Fruit fly (Drosophila melanogaster) whole organism, embryonic: ENCODE measurements around the gene wdn.
A peak's percentile ranks its signal among the peaks of the same experiment; 100 is the strongest.

Experiments
- Adf1 ChIP-seq: fragments of 200-800 bp; sonication (Bioruptor generic); IDR thresholded peaks from 2 replicates; pipeline ENCODE4 v1.3.6; 2022; ENCODE audit warnings: missing biosample characterization, missing genetic modification characterization
- Antp ChIP-seq: fragments of 200-800 bp; sonication (Bioruptor generic); optimal IDR thresholded peaks from 3 replicates; lab custom pipeline; 2016; ENCODE audit warnings: missing biosample characterization, missing genetic modification characterization
- CG10543 ChIP-seq: fragments of 200-800 bp; sonication (Bioruptor generic); optimal IDR thresholded peaks from 3 replicates; lab custom pipeline; 2017; ENCODE audit warnings: missing biosample characterization, mild to moderate bottlenecking, missing genetic modification characterization, moderate library complexity
- CG10654 ChIP-seq: fragments of 200-800 bp; sonication (Bioruptor generic); optimal IDR thresholded peaks from 2 replicates; lab custom pipeline; 2016; ENCODE audit warnings: missing biosample characterization, missing genetic modification characterization
- CG11093 ChIP-seq: fragments of 200-800 bp; sonication (Bioruptor generic); IDR thresholded peaks from 3 replicates; pipeline ENCODE4 v1.3.6; 2022; ENCODE audit warnings: missing biosample characterization, missing genetic modification characterization
- CG11696 ChIP-seq: fragments of 200-800 bp; sonication (Bioruptor generic); IDR thresholded peaks from 2 replicates; pipeline ENCODE4 v1.3.6; 2022; ENCODE audit warnings: missing biosample characterization, missing genetic modification characterization
- CG12104 ChIP-seq: fragments of 200-800 bp; sonication (Bioruptor generic); optimal IDR thresholded peaks from 3 replicates; lab custom pipeline; 2016; ENCODE audit warnings: missing biosample characterization, missing genetic modification characterization
- CG12391 ChIP-seq: fragments of 200-800 bp; sonication (Bioruptor generic); optimal IDR thresholded peaks from 3 replicates; lab custom pipeline; 2018; ENCODE audit warnings: missing biosample characterization, mild to moderate bottlenecking, missing genetic modification characterization, moderate library complexity
- CG14860 ChIP-seq: fragments of 200-800 bp; sonication (Bioruptor generic); IDR thresholded peaks from 3 replicates; pipeline ENCODE4 v1.3.6; 2022; ENCODE audit warnings: missing biosample characterization, missing genetic modification characterization; ENCODE audit not compliant: partially characterized antibody
- CG16813 ChIP-seq: fragments of 200-800 bp; sonication (Bioruptor generic); IDR thresholded peaks from 3 replicates; pipeline ENCODE4 v1.3.6; 2022; ENCODE audit warnings: missing biosample characterization, missing genetic modification characterization; ENCODE audit not compliant: partially characterized antibody
- CG6683 ChIP-seq: fragments of 200-800 bp; sonication (Bioruptor generic); optimal IDR thresholded peaks from 2 replicates; lab custom pipeline; 2017; ENCODE audit warnings: missing biosample characterization, mild to moderate bottlenecking, missing genetic modification characterization, missing genetic modification reagents
- CG8944 ChIP-seq: fragments of 200-800 bp; sonication (Bioruptor generic); optimal IDR thresholded peaks from 3 replicates; lab custom pipeline; 2016; ENCODE audit warnings: missing biosample characterization, missing genetic modification characterization
- Dad ChIP-seq: fragments of 200-800 bp; sonication (Bioruptor generic); optimal IDR thresholded peaks from 3 replicates; lab custom pipeline; 2016; ENCODE audit warnings: missing biosample characterization, missing genetic modification characterization
- Deaf1 ChIP-seq: fragments of 200-800 bp; optimal IDR thresholded peaks from 3 replicates; lab custom pipeline; 2019; ENCODE audit warnings: missing biosample characterization, mild to moderate bottlenecking, missing genetic modification characterization, moderate library complexity
- Hr78 ChIP-seq, 2 experiments: fragments of 200-800 bp in 1 of 2; fragments of >200 bp in 1 of 2; sonication (Bioruptor generic) in 1 of 2; optimal IDR thresholded peaks; 2 replicates each; lab custom pipeline; 2017 to 2019; ENCODE audit warnings: missing biosample characterization in 2 of 2, missing genetic modification characterization in 2 of 2, mild to moderate bottlenecking in 1 of 2, moderate library complexity in 1 of 2
- Lpt ChIP-seq: fragments of >200 bp; optimal IDR thresholded peaks from 2 replicates; lab custom pipeline; 2018; ENCODE audit warnings: missing biosample characterization, missing genetic modification characterization
- MESR4 ChIP-seq: fragments of 200-800 bp; sonication (Bioruptor generic); optimal IDR thresholded peaks from 2 replicates; lab custom pipeline; 2018; ENCODE audit warnings: missing biosample characterization, mild to moderate bottlenecking, missing genetic modification characterization, moderate library complexity
- Mad ChIP-seq: fragments of 200-800 bp; sonication (Bioruptor generic); optimal IDR thresholded peaks from 2 replicates; lab custom pipeline; 2016; ENCODE audit warnings: missing biosample characterization, missing genetic modification characterization
- Med ChIP-seq: fragments of 200-800 bp; sonication (Bioruptor generic); peaks from one replicate; lab custom pipeline; 2016; ENCODE audit warnings: missing biosample characterization, missing genetic modification characterization, mild to moderate bottlenecking, inconsistent platforms, moderate library complexity
- NK7.1 ChIP-seq: fragments of 200-800 bp; sonication (Bioruptor generic); optimal IDR thresholded peaks from 3 replicates; lab custom pipeline; 2016; ENCODE audit warnings: missing biosample characterization, missing genetic modification characterization
- Nf-YB ChIP-seq: fragments of 200-800 bp; sonication (Bioruptor generic); optimal IDR thresholded peaks from 3 replicates; lab custom pipeline; 2019; ENCODE audit warnings: missing biosample characterization, mild to moderate bottlenecking, missing genetic modification characterization, moderate library complexity
- Poxn ChIP-seq: fragments of 200-800 bp; sonication (Bioruptor generic); IDR thresholded peaks from 2 replicates; pipeline ENCODE4 v1.3.6; 2022; ENCODE audit warnings: missing biosample characterization, missing genetic modification characterization
- Ptx1 ChIP-seq: fragments of 200-800 bp; sonication (Bioruptor generic); IDR thresholded peaks from 2 replicates; pipeline ENCODE4 v1.3.6; 2022; ENCODE audit warnings: missing biosample characterization, missing genetic modification characterization
- Stat92E ChIP-seq, 3 experiments: fragments of >200 bp in 2 of 3; fragments of 200-800 bp in 1 of 3; sonication (Bioruptor generic) in 1 of 3; optimal IDR thresholded peaks; 2 replicates each; lab custom pipeline; 2017 to 2019; ENCODE audit warnings: missing biosample characterization in 3 of 3, missing genetic modification characterization in 3 of 3, mild to moderate bottlenecking in 1 of 3, moderate library complexity in 1 of 3
- Usf ChIP-seq: fragments of 200-800 bp; sonication (Bioruptor generic); optimal IDR thresholded peaks from 2 replicates; lab custom pipeline; 2017; ENCODE audit warnings: missing genotype, missing biosample characterization, missing genetic modification characterization
- abd-A ChIP-seq: fragments of 200-800 bp; sonication (Bioruptor generic); optimal IDR thresholded peaks from 3 replicates; lab custom pipeline; 2019; ENCODE audit warnings: missing biosample characterization, mild to moderate bottlenecking, missing genetic modification characterization, moderate library complexity
- al ChIP-seq: fragments of 200-800 bp; sonication (Bioruptor generic); IDR thresholded peaks from 2 replicates; pipeline ENCODE4 v1.3.6; 2022; ENCODE audit warnings: missing biosample characterization, missing genetic modification characterization
- aop ChIP-seq: fragments of 200-800 bp; sonication (Bioruptor generic); IDR thresholded peaks from 2 replicates; pipeline ENCODE4 v1.3.6; 2022; ENCODE audit warnings: missing biosample characterization, missing genetic modification characterization
- br ChIP-seq: fragments of >200 bp; optimal IDR thresholded peaks from 2 replicates; lab custom pipeline; 2017
- crol ChIP-seq: fragments of 200-800 bp; sonication (Bioruptor generic); IDR thresholded peaks from 2 replicates; pipeline ENCODE4 v1.3.6; 2022; ENCODE audit warnings: missing biosample characterization, missing genetic modification characterization
- dysf ChIP-seq: fragments of 200-800 bp; sonication (Bioruptor generic); IDR thresholded peaks from 3 replicates; pipeline ENCODE4 v1.3.6; 2022; ENCODE audit warnings: missing biosample characterization, missing genetic modification characterization
- en ChIP-seq: fragments of 200-800 bp; sonication (Bioruptor generic); optimal IDR thresholded peaks from 2 replicates; lab custom pipeline; 2016; ENCODE audit warnings: missing biosample characterization, missing genetic modification characterization
- ftz-f1 ChIP-seq: fragments of 200-800 bp; sonication (Bioruptor generic); optimal IDR thresholded peaks from 2 replicates; lab custom pipeline; 2016; ENCODE audit warnings: missing biosample characterization, missing genetic modification characterization
- gcm2 ChIP-seq: fragments of 200-800 bp; sonication (Bioruptor generic); optimal IDR thresholded peaks from 2 replicates; lab custom pipeline; 2016; ENCODE audit warnings: missing biosample characterization, missing genetic modification characterization
- hb ChIP-seq: fragments of 200-800 bp; sonication (Bioruptor generic); IDR thresholded peaks from 3 replicates; pipeline ENCODE4 v1.3.6; 2022; ENCODE audit warnings: missing biosample characterization, missing genetic modification characterization; ENCODE audit not compliant: partially characterized antibody
- kah ChIP-seq: fragments of 200-800 bp; sonication (Bioruptor generic); optimal IDR thresholded peaks from 2 replicates; lab custom pipeline; 2018; ENCODE audit warnings: missing biosample characterization, mild to moderate bottlenecking, missing genetic modification characterization
- knrl ChIP-seq: fragments of 200-800 bp; sonication (Bioruptor generic); IDR thresholded peaks from 3 replicates; pipeline ENCODE4 v1.3.6; 2022; ENCODE audit warnings: missing biosample characterization, missing genetic modification characterization; ENCODE audit not compliant: partially characterized antibody
- lbe ChIP-seq: fragments of 200-800 bp; sonication (Bioruptor generic); optimal IDR thresholded peaks from 2 replicates; lab custom pipeline; 2016; ENCODE audit warnings: missing biosample characterization, mild to moderate bottlenecking, missing genetic modification characterization
- lov ChIP-seq, 2 experiments: fragments of 200-800 bp in 1 of 2; fragments of >200 bp in 1 of 2; sonication (Bioruptor generic) in 1 of 2; IDR thresholded peaks in 1 of 2; optimal IDR thresholded peaks in 1 of 2; 2 replicates in 1 of 2; 3 replicates in 1 of 2; pipeline versions ENCODE4 v1.3.6 to Lab custom; 2017 to 2022; ENCODE audit warnings: missing biosample characterization in 1 of 2, missing genetic modification characterization in 1 of 2
- maf-S ChIP-seq: fragments of 200-800 bp; sonication (Bioruptor generic); optimal IDR thresholded peaks from 2 replicates; lab custom pipeline; 2016; ENCODE audit warnings: missing biosample characterization, missing genetic modification characterization
- mirr ChIP-seq: fragments of 200-800 bp; sonication (Bioruptor generic); optimal IDR thresholded peaks from 3 replicates; lab custom pipeline; 2018; ENCODE audit warnings: missing biosample characterization, mild to moderate bottlenecking, missing genetic modification characterization
- nerfin-2 ChIP-seq: fragments of 200-800 bp; sonication (Bioruptor generic); IDR thresholded peaks from 2 replicates; pipeline ENCODE4 v1.3.6; 2022; ENCODE audit warnings: missing biosample characterization, missing genetic modification characterization; ENCODE audit not compliant: partially characterized antibody
- org-1 ChIP-seq: fragments of 200-800 bp; sonication (Bioruptor generic); optimal IDR thresholded peaks from 2 replicates; lab custom pipeline; 2017; ENCODE audit warnings: missing biosample characterization, missing genetic modification characterization
- prd ChIP-seq, 3 experiments: fragments of >200 bp in 2 of 3; fragments of 200-800 bp in 1 of 3; sonication (Bioruptor generic) in 1 of 3; optimal IDR thresholded peaks in 2 of 3; IDR thresholded peaks in 1 of 3; 2 replicates in 2 of 3; 3 replicates in 1 of 3; pipeline versions ENCODE4 v1.3.6 to Lab custom; 2017 to 2022; ENCODE audit warnings: missing biosample characterization in 1 of 3, missing genetic modification characterization in 1 of 3
- rib ChIP-seq: fragments of 200-800 bp; sonication (Bioruptor generic); IDR thresholded peaks from 2 replicates; pipeline ENCODE4 v1.3.6; 2022; ENCODE audit warnings: missing biosample characterization, missing genetic modification characterization
- row ChIP-seq: fragments of 200-800 bp; sonication (Bioruptor generic); IDR thresholded peaks from 3 replicates; pipeline ENCODE4 v1.3.6; 2022; ENCODE audit warnings: missing biosample characterization, missing genetic modification characterization
- run ChIP-seq: fragments of 200-800 bp; sonication (Bioruptor generic); optimal IDR thresholded peaks from 3 replicates; lab custom pipeline; 2018; ENCODE audit warnings: missing biosample characterization, mild to moderate bottlenecking, missing genetic modification characterization
- sr ChIP-seq: fragments of 200-800 bp; sonication (Bioruptor generic); IDR thresholded peaks from 3 replicates; pipeline ENCODE4 v1.3.6; 2022; ENCODE audit warnings: missing biosample characterization, missing genetic modification characterization
- sug ChIP-seq: fragments of 200-800 bp; optimal IDR thresholded peaks from 2 replicates; lab custom pipeline; 2019; ENCODE audit warnings: missing biosample characterization, mild to moderate bottlenecking, missing genetic modification characterization, moderate library complexity
- tx ChIP-seq: fragments of 200-800 bp; sonication (Bioruptor generic); optimal IDR thresholded peaks from 2 replicates; lab custom pipeline; 2016; ENCODE audit warnings: missing biosample characterization, missing genetic modification characterization
- wor ChIP-seq: fragments of 200-800 bp; sonication (Bioruptor generic); IDR thresholded peaks from 2 replicates; pipeline ENCODE4 v1.3.6; 2022; ENCODE audit warnings: missing biosample characterization, missing genetic modification characterization

Gene wdn

dm6 chr3R:28851530-28851929 is 40.4 kb upstream of the wdn start (continued):
- no peak for TF ChIP-seq CG6683
- TF ChIP-seq Dad (GFP tag; lab: Kevin White, UChicago), result no peak
- TF ChIP-seq Deaf1 (tag; lab: Kevin White, UChicago), result peak; percentile 45
- TF ChIP-seq maf-S (GFP tag; lab: Kevin White, UChicago), result no peak
- no peak for TF ChIP-seq Hr78 (GFP tag; optimal IDR thresholded peaks at IDR 0.05; lab: Kevin White, UChicago)
- TF ChIP-seq wor (GFP tag; lab: Robert Waterston, UW), result no peak
- no peak for TF ChIP-seq aop (GFP tag; lab: Robert Waterston, UW)
- TF ChIP-seq org-1 (GFP tag; lab: Kevin White, UChicago), result peak; percentile 59
- TF ChIP-seq crol (GFP tag; lab: Robert Waterston, UW), result peak; percentile 87
- no peak for TF ChIP-seq Lpt
- no peak for TF ChIP-seq CG10654
- TF ChIP-seq ftz-f1, result no peak
- peak; percentile 8; the same call in 1 of the 2 replicates for TF ChIP-seq Adf1 (GFP tag; lab: Robert Waterston, UW)
- TF ChIP-seq Stat92E (GFP tag; optimal IDR thresholded peaks at IDR 0.05; lab: Kevin White, UChicago), result no peak
- TF ChIP-seq row (GFP tag; lab: Robert Waterston, UW), result no peak
- no peak for TF ChIP-seq run
- TF ChIP-seq dysf (GFP tag; lab: Robert Waterston, UW), result no peak
- no peak for TF ChIP-seq MESR4 (GFP tag; lab: Kevin White, UChicago)
- no peak for TF ChIP-seq hb (GFP tag; lab: Robert Waterston, UW)
- TF ChIP-seq lbe (GFP tag; lab: Kevin White, UChicago), result no peak
- no peak for TF ChIP-seq Usf
- TF ChIP-seq mirr (GFP tag; lab: Kevin White, UChicago), result no peak
- TF ChIP-seq tx (GFP tag; lab: Kevin White, UChicago), result no peak
- TF ChIP-seq al, result no peak
- no peak for TF ChIP-seq gcm2
- TF ChIP-seq abd-A (tag; lab: Kevin White, UChicago), result peak; percentile 92
- TF ChIP-seq Med, result peak; percentile 79
- TF ChIP-seq nerfin-2 (GFP tag; lab: Robert Waterston, UW), result no peak
- TF ChIP-seq CG10543 (GFP tag; lab: Kevin White, UChicago), result peak; percentile 25
- no peak for TF ChIP-seq Poxn (GFP tag; lab: Robert Waterston, UW)
- no peak for TF ChIP-seq en
- TF ChIP-seq CG16813 (GFP tag; lab: Robert Waterston, UW), result no peak
- no peak for TF ChIP-seq CG11696
- 0 out of 2 replicates have a peak, but pooled peaks have one; percentile 27 for TF ChIP-seq rib (GFP tag; lab: Robert Waterston, UW)
- no peak for TF ChIP-seq Nf-YB
- no peak for TF ChIP-seq CG12391 (tag; lab: Kevin White, UChicago)
- TF ChIP-seq CG8944 (GFP tag; lab: Kevin White, UChicago), result no peak
- no peak for TF ChIP-seq CG11093
- no peak for TF ChIP-seq Ptx1 (GFP tag; lab: Robert Waterston, UW)
- no peak for TF ChIP-seq CG12104 (GFP tag; lab: Kevin White, UChicago)
- TF ChIP-seq sug (tag; lab: Kevin White, UChicago), result no peak
- TF ChIP-seq knrl (GFP tag; lab: Robert Waterston, UW), result no peak
- TF ChIP-seq sr (GFP tag; lab: Robert Waterston, UW), result 0 out of 3 replicates have a peak, but pooled peaks have one; percentile 36
- no peak for TF ChIP-seq Mad
- TF ChIP-seq lov (optimal IDR thresholded peaks at IDR 0.05; lab: Kevin White, UChicago), result no peak
- no peak for TF ChIP-seq lov (GFP tag; IDR thresholded peaks at IDR 0.05; lab: Robert Waterston, UW)
- TF ChIP-seq kah (GFP tag; lab: Kevin White, UChicago), result no peak
- TF ChIP-seq br (lab: Kevin White, UChicago), result no peak
- TF ChIP-seq prd (optimal IDR thresholded peaks at IDR 0.05; lab: Kevin White, UChicago), result no peak
- no peak for TF ChIP-seq prd (GFP tag; IDR thresholded peaks at IDR 0.05; lab: Robert Waterston, UW)
- no peak for TF ChIP-seq CG14860 (GFP tag; lab: Robert Waterston, UW)
- no peak for TF ChIP-seq NK7.1
- no peak for TF ChIP-seq Antp (GFP tag; lab: Kevin White, UChicago)
